Worm (Caenorhabditis elegans) whole organism, L4 larva: ENCODE measurements around the gene F01F1.3.

Experiments
- F49E8.2 ChIP-seq: sonication (generic microtip); optimal IDR thresholded peaks from 2 replicates; lab custom pipeline; 2016; ENCODE audit warnings: missing compliant biosample characterization, mild to moderate bottlenecking, missing genetic modification characterization, borderline replicate concordance
- T26A8.4 ChIP-seq: fragments of 200-800 bp; sonication (Bioruptor generic); IDR thresholded peaks from 2 replicates; pipeline ENCODE4 v1.3.6; 2022; ENCODE audit warnings: missing genetic modification characterization, missing compliant biosample characterization
- Y5F2A.4 ChIP-seq: fragments of 200-800 bp; sonication (Bioruptor generic); optimal IDR thresholded peaks from 2 replicates; lab custom pipeline; 2018; ENCODE audit warnings: mild to moderate bottlenecking, missing genetic modification characterization, missing compliant biosample characterization
- aha-1 ChIP-seq: fragments of 150-350 bp; peaks from one replicate; lab custom pipeline; 2014; ENCODE audit warnings: missing biosample characterization, missing genetic modification characterization
- ama-1 ChIP-seq: fragments of 150-350 bp; optimal IDR thresholded peaks from 2 replicates; lab custom pipeline; 2014; ENCODE audit warnings: inconsistent platforms, mixed read lengths
- attf-4 ChIP-seq: sonication (generic microtip); optimal IDR thresholded peaks from 3 replicates; lab custom pipeline; 2017; ENCODE audit warnings: missing biosample characterization, missing genetic modification characterization
- ceh-62 ChIP-seq: sonication (generic microtip); optimal IDR thresholded peaks from 2 replicates; lab custom pipeline; 2017; ENCODE audit warnings: missing biosample characterization, missing genetic modification characterization
- ctbp-1 ChIP-seq: fragments of 200-800 bp; sonication (Bioruptor generic); IDR thresholded peaks from 2 replicates; pipeline ENCODE4 v1.3.6; 2022; ENCODE audit warnings: missing genetic modification reagents, missing genetic modification characterization, missing compliant biosample characterization
- daf-16 ChIP-seq, 3 experiments: sonication (generic microtip); optimal IDR thresholded peaks; 2 replicates each; lab custom pipeline; 2016 to 2017; ENCODE audit warnings: missing genetic modification characterization in 3 of 3, missing genetic modification reagents in 3 of 3, mild to moderate bottlenecking in 2 of 3, missing compliant biosample characterization in 2 of 3, missing biosample characterization in 1 of 3, moderate library complexity in 1 of 3
- daf-19 ChIP-seq: fragments of 200-800 bp; sonication (Bioruptor generic); conservative IDR thresholded peaks from 2 replicates; pipeline ENCODE4 v1.3.6; 2022; ENCODE audit warnings: missing genetic modification characterization, missing compliant biosample characterization
- dmd-6 ChIP-seq: fragments of 200-800 bp; sonication (Bioruptor generic); IDR thresholded peaks from 2 replicates; pipeline ENCODE4 v1.3.6; 2022; ENCODE audit warnings: missing genetic modification reagents, missing genetic modification characterization, missing compliant biosample characterization
- dmd-9 ChIP-seq: fragments of 200-800 bp; sonication (Bioruptor generic); IDR thresholded peaks from 2 replicates; pipeline ENCODE4 v1.3.6; 2022; ENCODE audit warnings: missing genetic modification reagents, missing genetic modification characterization, missing compliant biosample characterization
- dpl-1 ChIP-seq: fragments of 150-350 bp; optimal IDR thresholded peaks from 2 replicates; lab custom pipeline; 2014; ENCODE audit warnings: missing biosample characterization, missing genetic modification reagents, missing genetic modification characterization
- dve-1 ChIP-seq: sonication (generic microtip); optimal IDR thresholded peaks from 2 replicates; lab custom pipeline; 2017; ENCODE audit warnings: antibody characterized with exemption, mild to moderate bottlenecking, missing genetic modification characterization, missing compliant biosample characterization; ENCODE audit not compliant: insufficient read depth
- egl-43 ChIP-seq: fragments of 200-800 bp; sonication (Bioruptor generic); IDR thresholded peaks from 2 replicates; pipeline ENCODE4 v1.3.6; 2022; ENCODE audit warnings: missing genetic modification reagents, missing genetic modification characterization, missing compliant biosample characterization
- fkh-10 ChIP-seq: fragments of 150-350 bp; optimal IDR thresholded peaks from 2 replicates; lab custom pipeline; 2014; ENCODE audit warnings: missing biosample characterization, missing genetic modification reagents, missing genetic modification characterization
- hlh-11 ChIP-seq: fragments of 200-800 bp; sonication (Bioruptor generic); optimal IDR thresholded peaks from 2 replicates; lab custom pipeline; 2018; ENCODE audit warnings: mild to moderate bottlenecking, missing genetic modification characterization, missing compliant biosample characterization
- hlh-30 ChIP-seq: sonication (generic microtip); optimal IDR thresholded peaks from 2 replicates; lab custom pipeline; 2017; ENCODE audit warnings: antibody characterized with exemption, mild to moderate bottlenecking, missing genetic modification characterization, missing compliant biosample characterization; ENCODE audit not compliant: insufficient read depth
- hmg-1.1 ChIP-seq: fragments of 200-800 bp; sonication (Bioruptor generic); IDR thresholded peaks from 2 replicates; pipeline ENCODE4 v1.3.6; 2022; ENCODE audit warnings: missing genetic modification reagents, missing genetic modification characterization, missing compliant biosample characterization
- lin-38 ChIP-seq: fragments of 200-800 bp; sonication (Bioruptor generic); IDR thresholded peaks from 2 replicates; pipeline ENCODE4 v1.3.6; 2022; ENCODE audit warnings: missing genetic modification reagents, missing genetic modification characterization, missing compliant biosample characterization
- lsy-2 ChIP-seq, 2 experiments: fragments of 150-350 bp in 1 of 2; sonication (generic microtip) in 1 of 2; optimal IDR thresholded peaks; 2 replicates each; lab custom pipeline; 2014 to 2017; ENCODE audit warnings: missing biosample characterization in 2 of 2, missing genetic modification characterization in 2 of 2
- mdl-1 ChIP-seq, 2 experiments: fragments of 150-350 bp in 1 of 2; sonication (generic microtip) in 1 of 2; optimal IDR thresholded peaks; 2 replicates each; lab custom pipeline; 2014 to 2017; ENCODE audit warnings: missing biosample characterization in 2 of 2, missing genetic modification characterization in 2 of 2
- mep-1 ChIP-seq: fragments of 150-350 bp; sonication (generic microtip); optimal IDR thresholded peaks from 3 replicates; lab custom pipeline; 2014; ENCODE audit warnings: missing biosample characterization, missing genetic modification characterization
- mes-2 ChIP-seq: sonication (generic microtip); optimal IDR thresholded peaks from 2 replicates; lab custom pipeline; 2016; ENCODE audit warnings: missing genotype, mild to moderate bottlenecking, missing genetic modification characterization, missing compliant biosample characterization; ENCODE audit not compliant: poor library complexity, severe bottlenecking
- mxl-3 ChIP-seq: fragments of 200-800 bp; sonication (Bioruptor generic); optimal IDR thresholded peaks from 2 replicates; lab custom pipeline; 2018; ENCODE audit warnings: mild to moderate bottlenecking, missing genetic modification characterization, missing compliant biosample characterization
- nhr-10 ChIP-seq: fragments of 150-350 bp; optimal IDR thresholded peaks from 2 replicates; lab custom pipeline; 2014; ENCODE audit warnings: missing biosample characterization, missing genetic modification characterization
- nhr-11 ChIP-seq: fragments of 150-350 bp; optimal IDR thresholded peaks from 2 replicates; lab custom pipeline; 2014; ENCODE audit warnings: missing biosample characterization, missing genetic modification characterization
- nhr-28 ChIP-seq: fragments of 150-350 bp; optimal IDR thresholded peaks from 2 replicates; lab custom pipeline; 2014; ENCODE audit warnings: missing biosample characterization, missing genetic modification characterization
- nhr-41 ChIP-seq: fragments of 200-800 bp; sonication (Bioruptor generic); IDR thresholded peaks from 2 replicates; pipeline ENCODE4 v1.3.6; 2022; ENCODE audit warnings: missing genetic modification reagents, missing genetic modification characterization, missing compliant biosample characterization
- nhr-42 ChIP-seq: fragments of 200-800 bp; sonication (Bioruptor generic); IDR thresholded peaks from 2 replicates; pipeline ENCODE4 v1.3.6; 2022; ENCODE audit warnings: missing genetic modification characterization, missing compliant biosample characterization
- nhr-48 ChIP-seq: sonication (generic microtip); optimal IDR thresholded peaks from 2 replicates; lab custom pipeline; 2016; ENCODE audit warnings: mild to moderate bottlenecking, missing genetic modification characterization, missing compliant biosample characterization
- pha-4 ChIP-seq, 2 experiments: fragments of 150-350 bp in 1 of 2; fragments of 200-800 bp in 1 of 2; sonication (Bioruptor generic) in 1 of 2; IDR thresholded peaks in 1 of 2; optimal IDR thresholded peaks in 1 of 2; 2 replicates each; pipeline versions ENCODE4 v1.3.6 to Lab custom; 2014 to 2022; ENCODE audit warnings: missing genetic modification characterization in 2 of 2, missing genetic modification reagents in 2 of 2, missing biosample characterization in 1 of 2, missing compliant biosample characterization in 1 of 2
- php-3 ChIP-seq: fragments of 200-800 bp; sonication (Bioruptor generic); IDR thresholded peaks from 2 replicates; pipeline ENCODE4 v1.3.6; 2022; ENCODE audit warnings: missing genetic modification reagents, missing genetic modification characterization, missing compliant biosample characterization
- pqm-1 ChIP-seq: sonication (generic microtip); optimal IDR thresholded peaks from 2 replicates; lab custom pipeline; 2017; ENCODE audit warnings: missing biosample characterization, missing genetic modification characterization
- rbr-2 ChIP-seq: sonication (generic microtip); optimal IDR thresholded peaks from 2 replicates; lab custom pipeline; 2016; ENCODE audit warnings: missing genotype, missing genetic modification characterization, missing compliant biosample characterization
- set-16 ChIP-seq: fragments of 200-800 bp; sonication (Bioruptor generic); IDR thresholded peaks from 2 replicates; pipeline ENCODE4 v1.3.6; 2022; ENCODE audit warnings: missing genetic modification reagents, missing genetic modification characterization, missing compliant biosample characterization
- skn-1 ChIP-seq: fragments of 150-350 bp; optimal IDR thresholded peaks from 2 replicates; lab custom pipeline; 2014; ENCODE audit warnings: missing biosample characterization, missing genetic modification characterization
- unc-62 ChIP-seq, 3 experiments: fragments of 150-350 bp in 1 of 3; sonication (generic microtip); optimal IDR thresholded peaks in 2 of 3; peaks in 1 of 3; 1 replicate in 1 of 3; 2 replicates in 2 of 3; lab custom pipeline; 2014 to 2017; ENCODE audit warnings: missing biosample characterization in 3 of 3, missing genetic modification characterization in 3 of 3, missing genetic modification reagents in 3 of 3, missing genotype in 1 of 3
- zag-1 ChIP-seq: fragments of 150-350 bp; optimal IDR thresholded peaks from 2 replicates; lab custom pipeline; 2014; ENCODE audit warnings: missing biosample characterization, missing genetic modification characterization
- zip-2 ChIP-seq: fragments of 150-350 bp; optimal IDR thresholded peaks from 2 replicates; lab custom pipeline; 2014; ENCODE audit warnings: missing biosample characterization, missing genetic modification characterization

The F01F1.3 gene

ce11 chrIII:5840277-5840676, 31.5 kb upstream of the F01F1.3 start (continued):
- peak; percentile 43; the same call in 1 of the 2 replicates for TF ChIP-seq dmd-6 (GFP tag; lab: Robert Waterston, UW)
- TF ChIP-seq pqm-1 (tag; lab: Kevin White, UChicago), result peak; percentile 59

DNA sequence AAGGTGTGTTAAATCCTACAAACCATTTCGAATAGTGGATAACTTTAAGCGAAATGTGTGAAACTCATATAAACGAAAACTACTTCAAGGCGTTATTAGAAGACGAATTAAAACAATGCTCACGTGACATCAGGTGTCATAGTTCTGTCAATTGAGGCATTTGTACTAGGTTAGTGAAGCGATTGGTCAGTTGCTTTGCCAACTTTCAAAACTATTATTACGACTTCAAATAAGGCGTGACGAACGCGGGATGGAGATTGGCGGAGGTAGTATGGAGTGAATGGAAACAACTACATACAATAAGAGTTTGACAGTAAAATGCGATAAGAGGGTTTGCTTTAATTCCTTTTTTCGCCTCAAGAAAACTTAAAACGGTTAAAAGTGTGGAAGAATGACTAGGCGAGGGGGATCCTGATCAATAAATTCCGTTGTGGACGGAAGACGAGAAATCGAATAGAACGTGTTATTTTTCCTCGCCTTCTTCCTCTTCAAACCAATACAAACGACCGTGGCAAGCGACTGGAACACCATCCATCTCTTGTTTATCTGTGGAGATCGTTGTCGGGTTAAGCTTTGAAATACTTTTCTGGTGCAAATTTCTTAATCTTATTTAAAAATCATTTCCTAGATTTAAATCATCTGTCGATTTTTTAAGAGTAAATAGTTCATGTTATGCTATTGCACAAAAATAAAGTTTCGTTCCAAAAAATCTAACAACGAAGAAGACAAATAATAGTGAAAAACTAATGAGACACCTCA, 30.7 kb upstream of the F01F1.3 start:
- TF ChIP-seq daf-16 (GFP tag; optimal IDR thresholded peaks at IDR 0.05; lab: Kevin White, UChicago), result no peak
- peak; percentile 7 for TF ChIP-seq daf-16 (tag; optimal IDR thresholded peaks at IDR 0.05; lab: Kevin White, UChicago)
- TF ChIP-seq hlh-30, result peak; percentile 52
- TF ChIP-seq ceh-62 (tag; lab: Kevin White, UChicago), result no peak
- peak; percentile 64 for TF ChIP-seq dmd-6 (GFP tag; lab: Robert Waterston, UW)
- TF ChIP-seq hmg-1.1 (GFP tag; lab: Robert Waterston, UW), result 0 out of 2 replicates have a peak, but pooled peaks have one; percentile 19
- no peak for TF ChIP-seq ama-1
- peak; percentile 47 for TF ChIP-seq aha-1 (tag; lab: Kevin White, UChicago)
- peak in 1 of 2 experiments; percentile 52 for TF ChIP-seq unc-62 (GFP tag; optimal IDR thresholded peaks at IDR 0.05 in 1 of 2; lab: Kevin White, UChicago)
- no peak for TF ChIP-seq unc-62 (tag; optimal IDR thresholded peaks at IDR 0.05; lab: Kevin White, UChicago)
- no peak for TF ChIP-seq skn-1 (tag; lab: Kevin White, UChicago)
- no peak for TF ChIP-seq Y5F2A.4 (GFP tag; lab: Kevin White, UChicago)
- peak; percentile 56 for TF ChIP-seq dve-1 (tag; lab: Kevin White, UChicago)
- TF ChIP-seq, all 104 proteins: peak for 7

DNA sequence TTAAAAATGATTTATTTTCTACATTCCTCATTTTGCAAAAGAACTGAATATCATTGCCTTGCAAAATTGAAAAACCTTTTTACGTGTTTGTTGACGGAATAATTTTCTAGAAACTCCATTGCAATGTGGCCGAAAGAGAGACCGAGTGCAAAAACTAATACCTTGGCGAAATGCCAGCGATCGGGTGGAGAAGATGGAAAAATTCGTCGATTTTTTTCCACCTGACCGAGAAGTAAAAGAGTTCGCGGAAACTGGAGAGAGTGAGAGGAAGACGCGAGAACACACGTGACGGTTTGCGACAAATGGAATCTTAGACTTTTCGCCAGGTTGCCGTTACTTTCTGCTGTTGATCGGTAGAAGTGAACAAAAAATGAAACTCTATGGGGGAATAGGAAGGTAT, 30.1 kb upstream of the F01F1.3 start:
- TF ChIP-seq hlh-30 (peak; percentile 86), ama-1 (peak; percentile 2), nhr-10 (tag; lab: Kevin White, UChicago) (no peak), mep-1 (tag; lab: Kevin White, UChicago) (peak; percentile 50), nhr-28 (tag; lab: Kevin White, UChicago) (peak; percentile 76), daf-19 (no peak), mxl-3 (GFP tag; lab: Kevin White, UChicago) (peak; percentile 67), lsy-2 (tag; optimal IDR thresholded peaks at IDR 0.05; lab: Kevin White, UChicago) (peak in 1 of 2 experiments; percentile 59), dmd-6 (GFP tag; lab: Robert Waterston, UW) (peak; percentile 65), dpl-1 (peak; percentile 6), T26A8.4 (GFP tag; lab: Robert Waterston, UW) (0 out of 2 replicates have a peak, but pooled peaks have one; percentile 23), mdl-1 (tag; optimal IDR thresholded peaks at IDR 0.05; lab: Kevin White, UChicago) (peak; percentile 7 to 83), nhr-48 (tag; lab: Kevin White, UChicago) (peak; percentile 33), dve-1 (tag; lab: Kevin White, UChicago) (peak; percentile 53), hlh-11 (tag; lab: Kevin White, UChicago) (peak; percentile 71), F49E8.2 (no peak), set-16 (GFP tag; lab: Robert Waterston, UW) (no peak), nhr-11 (tag; lab: Kevin White, UChicago) (peak; percentile 74)

DNA sequence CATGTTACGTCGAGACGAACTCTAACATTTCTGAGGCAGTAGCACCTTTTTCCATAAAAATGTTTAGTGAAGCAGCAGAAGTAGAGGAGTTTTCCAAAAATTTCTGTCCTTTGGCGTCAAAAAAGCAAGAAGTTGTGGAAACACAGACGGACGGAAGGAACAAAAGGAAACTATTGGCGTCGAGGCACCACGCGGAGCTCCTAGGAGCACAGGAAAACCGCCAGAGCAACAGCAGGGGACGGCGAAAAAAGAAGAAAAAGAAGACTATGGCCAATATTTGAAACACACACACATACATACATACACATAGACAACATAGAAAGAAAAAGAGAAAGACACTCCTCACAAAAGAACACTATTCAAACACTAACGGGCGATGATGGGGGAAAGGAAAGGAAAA, 28.8 kb upstream of the F01F1.3 start:
- TF ChIP-seq zip-2 (tag; lab: Kevin White, UChicago) (no peak), lin-38 (GFP tag; lab: Robert Waterston, UW) (no peak), dve-1 (tag; lab: Kevin White, UChicago) (peak; percentile 8), php-3 (GFP tag; lab: Robert Waterston, UW) (no peak), hlh-11 (tag; lab: Kevin White, UChicago) (peak; percentile 20), lsy-2 (tag; optimal IDR thresholded peaks at IDR 0.05; lab: Kevin White, UChicago) (peak in 1 of 2 experiments; percentile 26), nhr-42 (GFP tag; lab: Robert Waterston, UW) (no peak), ctbp-1 (GFP tag; lab: Robert Waterston, UW) (peak; percentile 38; the same call in 1 of the 2 replicates), fkh-10 (GFP tag; lab: Kevin White, UChicago) (peak; percentile 29), pha-4 (GFP tag; IDR thresholded peaks at IDR 0.05; lab: Robert Waterston, UW) (no peak), pha-4 (tag; optimal IDR thresholded peaks at IDR 0.05; lab: Kevin White, UChicago) (peak; percentile 16), nhr-11 (tag; lab: Kevin White, UChicago) (no peak), attf-4 (tag; lab: Kevin White, UChicago) (no peak), daf-16 (GFP tag; optimal IDR thresholded peaks at IDR 0.05; lab: Kevin White, UChicago) (no peak), daf-16 (tag; optimal IDR thresholded peaks at IDR 0.05; lab: Kevin White, UChicago) (no peak), egl-43 (0 out of 2 replicates have a peak, but pooled peaks have one; percentile 29), dmd-9 (GFP tag; lab: Robert Waterston, UW) (no peak), mes-2 (peak; percentile 13), hmg-1.1 (GFP tag; lab: Robert Waterston, UW) (no peak), mep-1 (tag; lab: Kevin White, UChicago) (peak; percentile 23), zag-1 (tag; lab: Kevin White, UChicago) (no peak), nhr-41 (GFP tag; lab: Robert Waterston, UW) (no peak), rbr-2 (tag; lab: Kevin White, UChicago) (peak; percentile 20), ceh-62 (tag; lab: Kevin White, UChicago) (no peak)
